Fruit fly (Drosophila melanogaster): ENCODE measurements around the gene CG5111.
A peak's percentile ranks its signal among the peaks of the same experiment; 100 is the strongest.

The CG5111 gene

DNA sequence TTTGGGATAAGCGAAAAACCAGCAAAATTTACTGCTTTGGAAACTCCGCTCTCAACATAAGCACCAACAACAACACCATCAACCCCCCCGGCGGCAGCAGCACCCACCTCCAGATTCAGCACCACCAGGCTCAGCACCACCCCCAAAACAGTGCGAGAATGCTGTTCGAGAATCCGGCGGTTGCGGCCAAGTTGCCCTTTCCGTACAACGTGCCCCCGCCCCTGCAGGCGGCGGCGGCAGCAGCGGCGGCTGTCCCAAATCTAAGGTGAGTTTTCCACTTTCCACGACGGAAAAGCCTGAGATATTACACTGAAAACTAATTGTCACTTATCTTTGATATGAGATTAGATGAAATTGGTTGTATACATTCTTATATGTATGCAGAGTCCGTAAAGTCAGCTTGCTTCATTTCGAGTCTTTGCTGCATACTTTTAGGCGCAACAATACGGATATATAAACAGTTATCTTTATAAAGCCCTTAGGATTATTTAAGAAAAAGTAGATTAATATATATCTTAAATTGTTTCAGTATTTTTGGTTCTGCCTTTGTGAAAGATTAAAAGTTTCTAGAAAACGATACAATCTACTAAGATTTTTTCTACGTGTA is 13.5 kb downstream of the CG5111 start (continued):
- TF ChIP-seq CG12155 (GFP tag; optimal IDR thresholded peaks at IDR 0.05): no peak
- peak; percentile 82 for TF ChIP-seq nerfin-1 (tag; optimal IDR thresholded peaks at IDR 0.05)
- TF ChIP-seq bab2 (GFP tag; optimal IDR thresholded peaks at IDR 0.05): no peak
- TF ChIP-seq CG4730 (GFP tag; IDR thresholded peaks at IDR 0.05): no peak
- TF ChIP-seq usp (GFP tag; optimal IDR thresholded peaks at IDR 0.05): no peak
- TF ChIP-seq CG33213 (GFP tag; optimal IDR thresholded peaks at IDR 0.05): no peak
- TF ChIP-seq CG2889 (GFP tag; IDR thresholded peaks at IDR 0.05): no peak
- TF ChIP-seq CG2712 (tag; optimal IDR thresholded peaks at IDR 0.05): peak; percentile 45
- TF ChIP-seq CG6254 (GFP tag; optimal IDR thresholded peaks at IDR 0.05): peak; percentile 23
- no peak for TF ChIP-seq NC2β (GFP tag; optimal IDR thresholded peaks at IDR 0.05)
- TF ChIP-seq jing (GFP tag; optimal IDR thresholded peaks at IDR 0.05): no peak
- peak; percentile 5 for TF ChIP-seq CG13775 (GFP tag; optimal IDR thresholded peaks at IDR 0.05)
- no peak for TF ChIP-seq CG12299 (tag; optimal IDR thresholded peaks at IDR 0.05)
- peak; percentile 23 for TF ChIP-seq fd96Cb (tag; optimal IDR thresholded peaks at IDR 0.05)
- no peak for TF ChIP-seq peb (GFP tag; IDR thresholded peaks at IDR 0.05)
- TF ChIP-seq CG9817 (tag; optimal IDR thresholded peaks at IDR 0.05): no peak
- TF ChIP-seq PHDP (tag; optimal IDR thresholded peaks at IDR 0.05): peak; percentile 35
- TF ChIP-seq oc (tag; optimal IDR thresholded peaks at IDR 0.05): peak; percentile 30
- TF ChIP-seq bbx (GFP tag; IDR thresholded peaks at IDR 0.05; ENCODE audit: partially characterized antibody): no peak
- peak; percentile 54 for TF ChIP-seq CG7556 (GFP tag; optimal IDR thresholded peaks at IDR 0.05)
- no peak for TF ChIP-seq NfI (GFP tag; optimal IDR thresholded peaks at IDR 0.05)
- no peak for TF ChIP-seq row (GFP tag; IDR thresholded peaks at IDR 0.05)
- TF ChIP-seq Stat92E (GFP tag; optimal IDR thresholded peaks at IDR 0.05): no peak
- 0 out of 2 replicates have a peak, but pooled peaks have one; percentile 26 for TF ChIP-seq CG6689 (GFP tag; IDR thresholded peaks at IDR 0.05)
- peak; percentile 15 for TF ChIP-seq D19A (tag; optimal IDR thresholded peaks at IDR 0.05)
- no peak for TF ChIP-seq MTF-1 (GFP tag; optimal IDR thresholded peaks at IDR 0.05; ENCODE audit: borderline replicate concordance)
- TF ChIP-seq Six4 (GFP tag; optimal IDR thresholded peaks at IDR 0.05): peak; percentile 11
- no peak for TF ChIP-seq CG11093 (GFP tag; IDR thresholded peaks at IDR 0.05)
- TF ChIP-seq Ravus (GFP tag; IDR thresholded peaks at IDR 0.05): no peak
- no peak for TF ChIP-seq CG9609 (GFP tag; optimal IDR thresholded peaks at IDR 0.05)
- TF ChIP-seq HHEX (GFP tag; optimal IDR thresholded peaks at IDR 0.05): peak; percentile 25
- TF ChIP-seq sc (optimal IDR thresholded peaks at IDR 0.05): no peak
- peak; percentile 24 for TF ChIP-seq sc (GFP tag; optimal IDR thresholded peaks at IDR 0.05)
- TF ChIP-seq sqz (GFP tag; optimal IDR thresholded peaks at IDR 0.05): no peak
- no peak for TF ChIP-seq E2f2 (GFP tag; IDR thresholded peaks at IDR 0.05)
- TF ChIP-seq croc (GFP tag; conservative IDR thresholded peaks at IDR 0.05): no peak
- TF ChIP-seq CG8388 (GFP tag; optimal IDR thresholded peaks at IDR 0.05): peak; percentile 25
- no peak for TF ChIP-seq cas (GFP tag; IDR thresholded peaks at IDR 0.05)
- no peak for TF ChIP-seq psq (GFP tag; optimal IDR thresholded peaks at IDR 0.05)
- 0 out of 3 replicates have a peak, but pooled peaks have one; percentile 33 for TF ChIP-seq CG11695 (GFP tag; IDR thresholded peaks at IDR 0.05)
- no peak for TF ChIP-seq CG3847 (GFP tag; IDR thresholded peaks at IDR 0.05)
- no peak for TF ChIP-seq amos (GFP tag; IDR thresholded peaks at IDR 0.05; ENCODE audit: partially characterized antibody)
- TF ChIP-seq pros (GFP tag; optimal IDR thresholded peaks at IDR 0.05): peak; percentile 29
- TF ChIP-seq shn (GFP tag; optimal IDR thresholded peaks at IDR 0.05): no peak
- no peak for TF ChIP-seq Deaf1 (tag; optimal IDR thresholded peaks at IDR 0.05)
- no peak for TF ChIP-seq Sin3A (optimal IDR thresholded peaks at IDR 0.05)
- no peak for TF ChIP-seq Sry-δ (GFP tag; optimal IDR thresholded peaks at IDR 0.05)
- no peak for TF ChIP-seq MBD-R2 (GFP tag; IDR thresholded peaks at IDR 0.05)
- peak; percentile 39 for TF ChIP-seq Ssrp (tag; optimal IDR thresholded peaks at IDR 0.05)
- TF ChIP-seq chn (GFP tag; optimal IDR thresholded peaks at IDR 0.05): peak; percentile 21
- no peak for TF ChIP-seq Bteb2 (GFP tag; optimal IDR thresholded peaks at IDR 0.05)

Measured in whole organism, embryonic.